Worm (Caenorhabditis elegans): ENCODE measurements around the gene ptp-2.
A peak's percentile ranks its signal among the peaks of the same experiment; 100 is the strongest.

Gene ptp-2

ce11 chrII:5928502-5928901 lies 10.1 kb downstream of the ptp-2 start, which contains the start of gene egl-44:
egl-44 (plus strand) TSS chrII:5928802.
- TF ChIP-seq nhr-28 (tag; optimal IDR thresholded peaks at IDR 0.05) (no peak), lin-15B (tag; optimal IDR thresholded peaks at IDR 0.05) (no peak), ceh-16 (tag; optimal IDR thresholded peaks at IDR 0.05) (no peak), nfya-1 (tag; optimal IDR thresholded peaks at IDR 0.05; ENCODE audit: insufficient read depth) (no peak), R02D3.7 (tag; optimal IDR thresholded peaks at IDR 0.05) (no peak), ceh-9 (tag; optimal IDR thresholded peaks at IDR 0.05) (no peak), lin-39 (tag; optimal IDR thresholded peaks at IDR 0.05) (no peak), skn-1 (tag; optimal IDR thresholded peaks at IDR 0.05) (no peak), snpc-4 (tag; optimal IDR thresholded peaks at IDR 0.05) (no peak), ztf-4 (tag; optimal IDR thresholded peaks at IDR 0.05) (no peak), ztf-11 (tag; optimal IDR thresholded peaks at IDR 0.05) (no peak), egl-5 (tag; optimal IDR thresholded peaks at IDR 0.05) (no peak), ceh-28 (tag; optimal IDR thresholded peaks at IDR 0.05) (no peak)

- TF ChIP-seq lin-15B (tag; optimal IDR thresholded peaks at IDR 0.05): peak; percentile 4
- no peak for TF ChIP-seq lin-39 (tag; optimal IDR thresholded peaks at IDR 0.05)
- TF ChIP-seq fkh-10 (GFP tag; optimal IDR thresholded peaks at IDR 0.05): no peak
- TF ChIP-seq mdl-1 (tag; optimal IDR thresholded peaks at IDR 0.05): no peak
- peak; percentile 24 for TF ChIP-seq ceh-28 (tag; optimal IDR thresholded peaks at IDR 0.05)
- peak; percentile 77 for TF ChIP-seq pha-4 (tag; optimal IDR thresholded peaks at IDR 0.05)
- TF ChIP-seq snpc-4 (tag; optimal IDR thresholded peaks at IDR 0.05): peak; percentile 23
- TF ChIP-seq pqm-1 (tag; optimal IDR thresholded peaks at IDR 0.05): peak; percentile 93
- peak; percentile 51 for TF ChIP-seq skn-1 (tag; optimal IDR thresholded peaks at IDR 0.05)
- peak; percentile 96 for TF ChIP-seq elt-2 (tag; optimal IDR thresholded peaks at IDR 0.05)
- no peak for TF ChIP-seq lsy-12 (tag; optimal IDR thresholded peaks at IDR 0.05)
- TF ChIP-seq egl-27 (tag; optimal IDR thresholded peaks at IDR 0.05): no peak
Observed at ce11 chrII:5930095-5930653, 11.7 kb downstream of the ptp-2 start.

ce11 chrII:5931109-5931508 lies 12.7 kb downstream of the ptp-2 start:
- TF ChIP-seq egl-27 (tag; optimal IDR thresholded peaks at IDR 0.05) (no peak), pha-4 (tag; optimal IDR thresholded peaks at IDR 0.05) (peak; percentile 75), tbx-2 (tag; optimal IDR thresholded peaks at IDR 0.05) (no peak), nfya-1 (tag; optimal IDR thresholded peaks at IDR 0.05; ENCODE audit: insufficient read depth) (peak; percentile 7), nhr-67 (tag; optimal IDR thresholded peaks at IDR 0.05) (no peak), elt-2 (tag; optimal IDR thresholded peaks at IDR 0.05) (peak; percentile 54), fkh-2 (tag; optimal IDR thresholded peaks at IDR 0.05) (no peak), ceh-9 (tag; optimal IDR thresholded peaks at IDR 0.05) (no peak), nhr-23 (tag; optimal IDR thresholded peaks at IDR 0.05) (peak; percentile 68), lsy-12 (tag; optimal IDR thresholded peaks at IDR 0.05) (no peak), skn-1 (tag; optimal IDR thresholded peaks at IDR 0.05) (no peak), ceh-16 (tag; optimal IDR thresholded peaks at IDR 0.05) (no peak), R02D3.7 (tag; optimal IDR thresholded peaks at IDR 0.05) (peak; percentile 4), nhr-43 (tag; optimal IDR thresholded peaks at IDR 0.05; ENCODE audit: poor library complexity, severe bottlenecking) (peak; percentile 37), elt-3 (tag; optimal IDR thresholded peaks at IDR 0.05) (no peak), pqm-1 (tag; optimal IDR thresholded peaks at IDR 0.05) (no peak), snpc-4 (tag; optimal IDR thresholded peaks at IDR 0.05) (no peak), nhr-25 (tag; optimal IDR thresholded peaks at IDR 0.05) (peak; percentile 76), elt-1 (tag; optimal IDR thresholded peaks at IDR 0.05) (peak; percentile 34), eor-1 (tag; optimal IDR thresholded peaks at IDR 0.05) (no peak), nhr-11 (tag; optimal IDR thresholded peaks at IDR 0.05) (no peak), unc-62 (GFP tag; optimal IDR thresholded peaks at IDR 0.05) (no peak), ztf-4 (tag; optimal IDR thresholded peaks at IDR 0.05) (no peak)

- TF ChIP-seq nhr-23 (tag; optimal IDR thresholded peaks at IDR 0.05): peak; percentile 61
- TF ChIP-seq nfya-1 (tag; optimal IDR thresholded peaks at IDR 0.05; ENCODE audit: insufficient read depth): peak; percentile 20
- TF ChIP-seq pqm-1 (tag; optimal IDR thresholded peaks at IDR 0.05): peak; percentile 85
- peak; percentile 81 for TF ChIP-seq elt-2 (tag; optimal IDR thresholded peaks at IDR 0.05)
- TF ChIP-seq lin-15B (tag; optimal IDR thresholded peaks at IDR 0.05): no peak
- peak; percentile 29 for TF ChIP-seq jun-1 (tag; optimal IDR thresholded peaks at IDR 0.05)
- no peak for TF ChIP-seq ceh-82 (tag; optimal IDR thresholded peaks at IDR 0.05)
- peak; percentile 30 for TF ChIP-seq pha-4 (tag; optimal IDR thresholded peaks at IDR 0.05)
- no peak for TF ChIP-seq lin-39 (tag; optimal IDR thresholded peaks at IDR 0.05)
- TF ChIP-seq ceh-28 (tag; optimal IDR thresholded peaks at IDR 0.05): peak; percentile 43
Observed at ce11 chrII:5931904-5932764, 13.7 kb downstream of the ptp-2 start.

Data from whole organism, L3 larva.